Worm (Caenorhabditis elegans): ENCODE data around the gene phf-15.

DNA sequence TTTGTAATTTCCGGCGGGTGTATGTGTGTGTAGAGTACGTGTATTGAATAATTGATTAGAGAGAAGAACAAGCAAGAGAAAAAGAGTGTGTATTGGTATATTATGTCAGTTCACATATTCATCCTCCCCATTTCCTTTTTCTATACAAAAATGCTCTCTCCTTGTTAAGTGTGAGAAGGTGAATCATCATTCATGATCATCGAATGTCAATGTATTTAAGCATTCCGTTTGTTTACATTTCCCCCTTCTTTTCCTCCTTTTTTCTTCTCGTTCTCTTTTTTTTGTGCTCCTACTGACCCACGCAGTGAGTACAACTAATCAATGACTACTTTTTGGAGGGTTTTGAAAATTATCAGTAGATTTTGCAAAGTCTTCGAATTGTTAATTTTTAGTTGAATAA is 20.8 kb downstream of the phf-15 start:
- TF ChIP-seq blmp-1 (tag; optimal IDR thresholded peaks at IDR 0.05; ENCODE audit: insufficient read depth) (no peak), ZK546.5 (tag; optimal IDR thresholded peaks at IDR 0.05) (no peak), nhr-237 (tag; optimal IDR thresholded peaks at IDR 0.05) (no peak)

All from whole organism, L2 larva.